Fruit fly (Drosophila melanogaster) Kc167 (cell line): ENCODE results near the gene CG7135.

ENCODE experiments used
- Myc ChIP-seq: fragments of >200 bp; optimal IDR thresholded peaks from 2 replicates; lab custom pipeline; 2017; ENCODE audit warnings: missing external identifiers
- Sin3A ChIP-seq: fragments of >200 bp; optimal IDR thresholded peaks from 2 replicates; lab custom pipeline; 2018; ENCODE audit warnings: missing external identifiers
- h ChIP-seq: fragments of >200 bp; optimal IDR thresholded peaks from 3 replicates; lab custom pipeline; 2018; ENCODE audit warnings: missing external identifiers
- insv ChIP-seq: fragments of >200 bp; optimal IDR thresholded peaks from 3 replicates; lab custom pipeline; 2018; ENCODE audit warnings: missing external identifiers
- psq ChIP-seq: fragments of >200 bp; optimal IDR thresholded peaks from 2 replicates; lab custom pipeline; 2017; ENCODE audit warnings: missing external identifiers
- ttk ChIP-seq: sonication (Bioruptor generic); optimal IDR thresholded peaks from 2 replicates; lab custom pipeline; 2017; ENCODE audit warnings: missing external identifiers

DNA sequence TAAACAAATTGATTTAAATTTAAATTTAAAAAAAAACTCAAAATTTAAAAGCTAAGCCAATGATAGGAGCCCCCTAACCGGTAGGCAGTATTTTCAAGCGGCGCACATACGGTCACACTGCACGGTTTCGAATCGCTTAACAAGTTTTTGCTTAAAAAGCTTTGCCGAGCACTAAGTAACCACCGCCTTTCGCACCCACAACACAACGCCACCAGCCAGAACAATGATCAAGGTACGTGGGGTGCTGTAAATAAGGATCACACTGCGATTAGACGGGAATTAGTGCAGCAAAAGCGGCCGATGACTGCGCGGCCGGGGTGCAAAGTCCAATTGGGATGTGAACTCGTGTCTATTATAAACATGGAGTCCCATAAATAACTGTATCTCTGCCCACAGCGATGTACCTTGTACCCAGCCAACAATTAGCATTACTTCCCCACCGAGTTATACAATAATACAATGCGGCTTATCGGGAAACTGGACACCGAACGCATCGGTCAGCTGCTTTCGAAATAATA, 12.2 kb upstream of the CG7135 start, which contains the start of gene scu:
- TF ChIP-seq insv (no peak), Myc (no peak), h (lab: Kevin White, UChicago) (no peak), psq (lab: Kevin White, UChicago) (no peak), ttk (lab: Kevin White, UChicago) (no peak), Sin3A (no peak)
